Worm (Caenorhabditis elegans) whole organism, L1 larva: ENCODE measurements around the gene try-4.
A peak's percentile ranks its signal among the peaks of the same experiment; 100 is the strongest.

Experiments
- C34B4.2 ChIP-seq: sonication (generic microtip); optimal IDR thresholded peaks from 2 replicates; lab custom pipeline; 2017; ENCODE audit warnings: mild to moderate bottlenecking, missing genetic modification characterization, missing compliant biosample characterization
- aha-1 ChIP-seq: fragments of 150-350 bp; optimal IDR thresholded peaks from 2 replicates; lab custom pipeline; 2014; ENCODE audit warnings: missing biosample characterization, missing genetic modification characterization
- aly-2 ChIP-seq: fragments of 150-350 bp; optimal IDR thresholded peaks from 2 replicates; lab custom pipeline; 2014; ENCODE audit warnings: missing biosample characterization, missing genetic modification characterization
- ama-1 ChIP-seq: fragments of 150-350 bp; optimal IDR thresholded peaks from 2 replicates; lab custom pipeline; 2014
- blmp-1 ChIP-seq: fragments of 150-350 bp; optimal IDR thresholded peaks from 2 replicates; lab custom pipeline; 2014; ENCODE audit warnings: missing biosample characterization, missing genetic modification characterization
- ceh-63 ChIP-seq: fragments of 200-800 bp; sonication (Bioruptor generic); optimal IDR thresholded peaks from 2 replicates; lab custom pipeline; 2018; ENCODE audit warnings: mild to moderate bottlenecking, missing genetic modification characterization, missing compliant biosample characterization
- ceh-8 ChIP-seq: fragments of 200-800 bp; sonication (Bioruptor generic); optimal IDR thresholded peaks from 2 replicates; lab custom pipeline; 2018; ENCODE audit warnings: mild to moderate bottlenecking, missing genetic modification characterization, moderate library complexity, missing compliant biosample characterization
- ceh-88 ChIP-seq: fragments of 200-800 bp; sonication (Bioruptor generic); IDR thresholded peaks from 2 replicates; pipeline ENCODE4 v1.3.6; 2022; ENCODE audit warnings: missing genetic modification characterization, missing compliant biosample characterization
- ceh-90 ChIP-seq: sonication (generic microtip); optimal IDR thresholded peaks from 2 replicates; lab custom pipeline; 2016; ENCODE audit warnings: missing genetic modification characterization, missing compliant biosample characterization
- dsc-1 ChIP-seq: sonication (generic microtip); optimal IDR thresholded peaks from 2 replicates; lab custom pipeline; 2016; ENCODE audit warnings: mild to moderate bottlenecking, missing genetic modification characterization, missing compliant biosample characterization
- efl-1 ChIP-seq, 4 experiments: fragments of 150-350 bp; optimal IDR thresholded peaks in 3 of 4; peaks in 1 of 4; 1 replicate in 1 of 4; 2 replicates in 3 of 4; lab custom pipeline; 2014; ENCODE audit warnings: missing biosample characterization in 2 of 4, missing genetic modification characterization in 2 of 4, missing genetic modification reagents in 2 of 4
- efl-3 ChIP-seq: fragments of 200-800 bp; sonication (Bioruptor generic); optimal IDR thresholded peaks from 2 replicates; lab custom pipeline; 2018; ENCODE audit warnings: mild to moderate bottlenecking, missing genetic modification characterization, missing compliant biosample characterization
- egl-13 ChIP-seq: sonication (generic microtip); optimal IDR thresholded peaks from 2 replicates; lab custom pipeline; 2016; ENCODE audit warnings: missing genotype, missing genetic modification reagents, missing genetic modification characterization, missing compliant biosample characterization
- egl-27 ChIP-seq, 2 experiments: fragments of 150-350 bp in 1 of 2; sonication (generic microtip); optimal IDR thresholded peaks; 3 replicates each; lab custom pipeline; 2017 to 2018; ENCODE audit warnings: missing biosample characterization in 2 of 2, missing genetic modification characterization in 2 of 2, missing genetic modification reagents in 2 of 2
- elt-2 ChIP-seq: sonication (generic microtip); optimal IDR thresholded peaks from 2 replicates; lab custom pipeline; 2016; ENCODE audit warnings: missing genetic modification characterization, mild to moderate bottlenecking, inconsistent platforms, missing compliant biosample characterization, missing genetic modification reagents
- elt-3 ChIP-seq, 6 experiments: fragments of 150-350 bp in 1 of 6; sonication (generic microtip); optimal IDR thresholded peaks; 2 replicates each; lab custom pipeline; 2017 to 2018; ENCODE audit warnings: missing biosample characterization in 6 of 6, missing genetic modification characterization in 6 of 6, inconsistent platforms in 1 of 6
- fkh-10 ChIP-seq: sonication (generic microtip); optimal IDR thresholded peaks from 2 replicates; lab custom pipeline; 2017; ENCODE audit warnings: missing biosample characterization, missing genetic modification reagents, missing genetic modification characterization
- fkh-8 ChIP-seq: sonication (generic microtip); optimal IDR thresholded peaks from 2 replicates; lab custom pipeline; 2016; ENCODE audit warnings: mild to moderate bottlenecking, missing genetic modification characterization, missing compliant biosample characterization
- hlh-4 ChIP-seq: sonication (generic microtip); optimal IDR thresholded peaks from 2 replicates; lab custom pipeline; 2016; ENCODE audit warnings: mild to moderate bottlenecking, missing genetic modification characterization, missing compliant biosample characterization
- irx-1 ChIP-seq: sonication (generic microtip); optimal IDR thresholded peaks from 2 replicates; lab custom pipeline; 2016; ENCODE audit warnings: missing genetic modification characterization, missing compliant biosample characterization
- jun-1 ChIP-seq: fragments of 150-350 bp; optimal IDR thresholded peaks from 2 replicates; lab custom pipeline; 2014; ENCODE audit warnings: missing biosample characterization, missing genetic modification reagents, missing genetic modification characterization
- lin-13 ChIP-seq: fragments of 150-350 bp; optimal IDR thresholded peaks from 2 replicates; lab custom pipeline; 2014; ENCODE audit warnings: missing biosample characterization, missing genetic modification reagents, missing genetic modification characterization
- lin-14 ChIP-seq: fragments of 200-800 bp; sonication (Bioruptor generic); optimal IDR thresholded peaks from 2 replicates; lab custom pipeline; 2018; ENCODE audit warnings: mild to moderate bottlenecking, missing genetic modification characterization, moderate library complexity, missing compliant biosample characterization
- lin-15B ChIP-seq: fragments of 150-350 bp; sonication (generic microtip); optimal IDR thresholded peaks from 3 replicates; lab custom pipeline; 2014; ENCODE audit warnings: missing biosample characterization, missing genetic modification characterization
- lin-35 ChIP-seq, 2 experiments: fragments of 150-350 bp; optimal IDR thresholded peaks; 2 replicates each; lab custom pipeline; 2014; ENCODE audit warnings: missing biosample characterization in 2 of 2, missing genetic modification characterization in 2 of 2, missing genetic modification reagents in 2 of 2
- lin-39 ChIP-seq: fragments of 150-350 bp; optimal IDR thresholded peaks from 2 replicates; lab custom pipeline; 2014; ENCODE audit warnings: missing biosample characterization, missing genetic modification reagents, missing genetic modification characterization
- lir-3 ChIP-seq: sonication (generic microtip); optimal IDR thresholded peaks from 2 replicates; lab custom pipeline; 2016; ENCODE audit warnings: mild to moderate bottlenecking, missing genetic modification characterization, moderate library complexity, missing compliant biosample characterization; ENCODE audit not compliant: poor library complexity
- lsy-2 ChIP-seq, 2 experiments: fragments of 150-350 bp; optimal IDR thresholded peaks; 2 replicates each; lab custom pipeline; 2014; ENCODE audit warnings: missing biosample characterization in 2 of 2, missing genetic modification characterization in 2 of 2
- mdl-1 ChIP-seq, 2 experiments: fragments of 150-350 bp; optimal IDR thresholded peaks; 2 replicates each; lab custom pipeline; 2014 to 2017; ENCODE audit warnings: missing biosample characterization in 2 of 2, missing genetic modification characterization in 2 of 2, inconsistent platforms in 1 of 2
- mep-1 ChIP-seq: fragments of 150-350 bp; optimal IDR thresholded peaks from 2 replicates; lab custom pipeline; 2014; ENCODE audit warnings: missing biosample characterization, missing genetic modification characterization
- nhr-12 ChIP-seq: sonication (generic microtip); optimal IDR thresholded peaks from 2 replicates; lab custom pipeline; 2017; ENCODE audit warnings: missing biosample characterization, missing genetic modification characterization
- nhr-19 ChIP-seq: fragments of 200-800 bp; sonication (Bioruptor generic); conservative IDR thresholded peaks from 2 replicates; pipeline ENCODE4 v1.3.6; 2022; ENCODE audit warnings: missing genetic modification characterization, missing compliant biosample characterization
- nhr-20 ChIP-seq: sonication (generic microtip); optimal IDR thresholded peaks from 2 replicates; lab custom pipeline; 2016; ENCODE audit warnings: mild to moderate bottlenecking, missing genetic modification characterization, missing compliant biosample characterization
- nhr-76 ChIP-seq: sonication (generic microtip); optimal IDR thresholded peaks from 2 replicates; lab custom pipeline; 2017; ENCODE audit warnings: missing biosample characterization, missing genetic modification characterization
- nhr-77 ChIP-seq: fragments of 150-350 bp; optimal IDR thresholded peaks from 2 replicates; lab custom pipeline; 2014; ENCODE audit warnings: missing biosample characterization, missing genetic modification characterization
- nhr-84 ChIP-seq: sonication (generic microtip); optimal IDR thresholded peaks from 2 replicates; lab custom pipeline; 2017; ENCODE audit warnings: missing biosample characterization, missing genetic modification characterization
- nhr-90 ChIP-seq: sonication (generic microtip); optimal IDR thresholded peaks from 2 replicates; lab custom pipeline; 2016; ENCODE audit warnings: mild to moderate bottlenecking, missing genetic modification characterization, missing compliant biosample characterization; ENCODE audit not compliant: poor library complexity
- pag-3 ChIP-seq: sonication (generic microtip); optimal IDR thresholded peaks from 2 replicates; lab custom pipeline; 2017; ENCODE audit warnings: missing genetic modification characterization, mild to moderate bottlenecking, missing compliant biosample characterization, antibody characterized with exemption, borderline replicate concordance; ENCODE audit not compliant: insufficient read depth
- pqm-1 ChIP-seq: sonication (generic microtip); optimal IDR thresholded peaks from 3 replicates; lab custom pipeline; 2017; ENCODE audit warnings: missing biosample characterization, missing genetic modification characterization
- rnt-1 ChIP-seq: sonication (generic microtip); optimal IDR thresholded peaks from 2 replicates; lab custom pipeline; 2016; ENCODE audit warnings: mild to moderate bottlenecking, missing genetic modification characterization, moderate library complexity, missing compliant biosample characterization
- snpc-4 ChIP-seq: fragments of 150-350 bp; optimal IDR thresholded peaks from 2 replicates; lab custom pipeline; 2014; ENCODE audit warnings: missing biosample characterization, missing genetic modification characterization
- snu-23 ChIP-seq: sonication (generic microtip); optimal IDR thresholded peaks from 2 replicates; lab custom pipeline; 2016; ENCODE audit warnings: missing genetic modification characterization, missing compliant biosample characterization
- sox-4 ChIP-seq: sonication (generic microtip); optimal IDR thresholded peaks from 2 replicates; lab custom pipeline; 2016; ENCODE audit warnings: missing genetic modification characterization, missing compliant biosample characterization
- sptf-1 ChIP-seq: fragments of 150-350 bp; optimal IDR thresholded peaks from 2 replicates; lab custom pipeline; 2014; ENCODE audit warnings: missing biosample characterization, missing genetic modification characterization
- swsn-7 ChIP-seq: sonication (generic microtip); optimal IDR thresholded peaks from 2 replicates; lab custom pipeline; 2016; ENCODE audit warnings: missing genetic modification characterization, missing compliant biosample characterization
- tbx-2 ChIP-seq: sonication (generic microtip); optimal IDR thresholded peaks from 2 replicates; lab custom pipeline; 2016; ENCODE audit warnings: missing genetic modification characterization, missing compliant biosample characterization
- tlp-1 ChIP-seq: fragments of 150-350 bp; optimal IDR thresholded peaks from 2 replicates; lab custom pipeline; 2014; ENCODE audit warnings: missing biosample characterization, missing genetic modification characterization
- unc-130 ChIP-seq: fragments of 150-350 bp; optimal IDR thresholded peaks from 2 replicates; lab custom pipeline; 2017; ENCODE audit warnings: missing biosample characterization, missing genetic modification characterization, inconsistent platforms
- unc-86 ChIP-seq: sonication (generic microtip); optimal IDR thresholded peaks from 2 replicates; lab custom pipeline; 2016; ENCODE audit warnings: missing genetic modification characterization, missing compliant biosample characterization
- zag-1 ChIP-seq: fragments of 150-350 bp; optimal IDR thresholded peaks from 2 replicates; lab custom pipeline; 2014; ENCODE audit warnings: missing biosample characterization, missing genetic modification characterization
- zip-4 ChIP-seq: fragments of 200-800 bp; sonication (Bioruptor generic); optimal IDR thresholded peaks from 2 replicates; lab custom pipeline; 2018; ENCODE audit warnings: mild to moderate bottlenecking, missing genetic modification characterization, moderate library complexity, missing compliant biosample characterization

try-4 gene

ce11 chrV:20903167-20904093 lies 42.5 kb upstream of the try-4 start, which contains the start of gene amx-3:
TSS of gene amx-3 (minus strand) at chrV:20903714.
- TF ChIP-seq nhr-12 (tag; lab: Kevin White, UChicago) (no peak), tlp-1 (tag; lab: Kevin White, UChicago) (no peak), snu-23 (GFP tag; lab: Kevin White, UChicago) (peak; percentile 58), ceh-8 (GFP tag; lab: Kevin White, UChicago) (no peak), pqm-1 (tag; lab: Kevin White, UChicago) (no peak), nhr-76 (no peak), egl-27 (tag; optimal IDR thresholded peaks at IDR 0.05; lab: Kevin White, UChicago) (no peak), nhr-77 (no peak), egl-13 (tag; lab: Kevin White, UChicago) (no peak), zag-1 (tag; lab: Kevin White, UChicago) (no peak), sptf-1 (tag; lab: Kevin White, UChicago) (no peak), unc-130 (no peak), lir-3 (tag; lab: Kevin White, UChicago) (no peak), jun-1 (tag; lab: Kevin White, UChicago) (no peak), tbx-2 (tag; lab: Kevin White, UChicago) (peak; percentile 14), aha-1 (tag; lab: Kevin White, UChicago) (no peak), lin-13 (GFP tag; lab: Kevin White, UChicago) (no peak), lin-39 (tag; lab: Kevin White, UChicago) (peak; percentile 13), nhr-19 (GFP tag; lab: Robert Waterston, UW) (no peak; the same call in 1 of the 2 replicates), hlh-4 (no peak), efl-3 (no peak), fkh-10 (GFP tag; lab: Kevin White, UChicago) (no peak), fkh-8 (tag; lab: Kevin White, UChicago) (no peak), nhr-20 (tag; lab: Kevin White, UChicago) (peak; percentile 36), ceh-63 (GFP tag; lab: Kevin White, UChicago) (no peak), elt-2 (tag; lab: Kevin White, UChicago) (peak; percentile 66), irx-1 (tag; lab: Kevin White, UChicago) (no peak), ceh-90 (tag; lab: Kevin White, UChicago) (no peak), swsn-7 (tag; lab: Kevin White, UChicago) (no peak), ama-1 (no peak), dsc-1 (tag; lab: Kevin White, UChicago) (no peak), rnt-1 (tag; lab: Kevin White, UChicago) (peak; percentile 45), ceh-88 (GFP tag; lab: Robert Waterston, UW) (no peak), sox-4 (tag; lab: Kevin White, UChicago) (no peak), elt-3 (tag; optimal IDR thresholded peaks at IDR 0.05; lab: Kevin White, UChicago) (peak in 1 of 6 experiments; percentile 29), blmp-1 (tag; lab: Kevin White, UChicago) (no peak), lin-15B (tag; lab: Kevin White, UChicago) (no peak), unc-86 (tag; lab: Kevin White, UChicago) (no peak), mdl-1 (tag; optimal IDR thresholded peaks at IDR 0.05; lab: Kevin White, UChicago) (no peak), mep-1 (tag; lab: Kevin White, UChicago) (peak; percentile 52), pag-3 (tag; lab: Kevin White, UChicago) (no peak), nhr-84 (tag; lab: Kevin White, UChicago) (no peak), zip-4 (GFP tag; lab: Kevin White, UChicago) (no peak), aly-2 (tag; lab: Kevin White, UChicago) (no peak), snpc-4 (no peak), lin-14 (no peak), lsy-2 (tag; optimal IDR thresholded peaks at IDR 0.05; lab: Kevin White, UChicago) (peak; percentile 12 to 62), lin-35 (GFP tag; optimal IDR thresholded peaks at IDR 0.05; lab: Kevin White, UChicago) (peak in 1 of 2 experiments; percentile 32), nhr-90 (tag; lab: Kevin White, UChicago) (peak; percentile 5), C34B4.2 (no peak), efl-1 (optimal IDR thresholded peaks at IDR 0.05; lab: Kevin White, UChicago) (peak; percentile 20 to 37), efl-1 (GFP tag; optimal IDR thresholded peaks at IDR 0.05 in 1 of 2; lab: Kevin White, UChicago) (peak in 1 of 2 experiments; percentile 83)
